Fruit fly (Drosophila melanogaster): Measurements from ENCODE around the gene CG12375.
A peak's percentile ranks its signal among the peaks of the same experiment; 100 is the strongest.

The CG12375 gene

DNA sequence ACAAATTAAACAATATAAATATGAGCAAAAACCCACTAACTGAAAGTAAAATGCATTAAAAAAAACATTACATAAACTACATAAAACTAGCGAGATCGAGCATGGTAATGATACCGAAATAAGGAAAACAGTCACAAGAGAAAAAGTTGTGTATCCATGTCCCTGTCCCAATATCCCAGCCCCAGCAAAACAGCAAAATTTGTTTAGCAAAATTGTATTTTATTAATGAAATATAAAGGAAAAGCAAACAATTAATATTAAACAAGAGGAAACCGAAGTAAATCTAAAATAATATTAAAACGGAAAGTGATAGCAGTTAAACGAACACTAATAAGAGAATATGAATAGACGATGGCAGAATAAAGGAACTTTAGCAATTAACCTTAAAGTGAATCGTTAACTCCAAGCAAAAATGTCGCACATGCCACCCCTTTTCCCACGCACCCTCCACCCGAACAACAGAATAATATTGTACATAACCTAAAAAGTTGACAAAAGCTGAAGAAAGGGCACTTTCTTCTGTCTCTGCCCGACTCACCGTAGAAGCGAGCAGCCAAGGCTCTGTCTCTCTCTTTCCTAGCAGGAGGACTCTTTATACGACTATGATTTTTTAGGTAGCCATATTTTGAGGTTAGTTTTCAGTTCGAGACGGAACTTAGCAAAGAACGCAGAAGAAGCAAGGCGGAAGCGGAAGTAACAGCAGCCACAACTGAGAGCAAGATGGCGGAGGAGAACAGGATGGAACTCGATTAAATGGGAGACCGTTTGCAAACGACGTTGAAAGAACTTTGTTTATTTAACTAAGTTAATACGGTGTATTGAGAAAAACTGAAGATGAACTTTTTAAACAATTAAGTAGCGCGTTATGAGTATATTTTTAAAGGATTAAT is 15.9 kb downstream of the CG12375 start:
- TF ChIP-seq Myc (optimal IDR thresholded peaks at IDR 0.05): no peak
- no peak for TF ChIP-seq HLH106 (tag; optimal IDR thresholded peaks at IDR 0.05)
- no peak for TF ChIP-seq GATAd (GFP tag; optimal IDR thresholded peaks at IDR 0.05)
- no peak for TF ChIP-seq Hr83 (GFP tag; optimal IDR thresholded peaks at IDR 0.05; ENCODE audit: poor library complexity, severe bottlenecking)
- TF ChIP-seq Abd-B (GFP tag; optimal IDR thresholded peaks at IDR 0.05): no peak
- no peak for TF ChIP-seq Hr78 (GFP tag; optimal IDR thresholded peaks at IDR 0.05)
- no peak for TF ChIP-seq Vsx2 (GFP tag; optimal IDR thresholded peaks at IDR 0.05; ENCODE audit: partially characterized antibody)
- TF ChIP-seq usp (GFP tag; optimal IDR thresholded peaks at IDR 0.05): no peak
- no peak for TF ChIP-seq Dfd (GFP tag; optimal IDR thresholded peaks at IDR 0.05)
- TF ChIP-seq sage (GFP tag; optimal IDR thresholded peaks at IDR 0.05): no peak
- TF ChIP-seq jim (GFP tag; optimal IDR thresholded peaks at IDR 0.05): no peak
- no peak for TF ChIP-seq tai (GFP tag; optimal IDR thresholded peaks at IDR 0.05)
- TF ChIP-seq Hnf4 (GFP tag; optimal IDR thresholded peaks at IDR 0.05): no peak
- TF ChIP-seq Jra (GFP tag; optimal IDR thresholded peaks at IDR 0.05): no peak
- no peak for TF ChIP-seq dl (GFP tag; optimal IDR thresholded peaks at IDR 0.05; ENCODE audit: insufficient read depth in 1 of 2, partially characterized antibody in 2 of 2)
- TF ChIP-seq Rel (GFP tag; optimal IDR thresholded peaks at IDR 0.05): no peak
- TF ChIP-seq Rel (tag; optimal IDR thresholded peaks at IDR 0.05): no peak

DNA sequence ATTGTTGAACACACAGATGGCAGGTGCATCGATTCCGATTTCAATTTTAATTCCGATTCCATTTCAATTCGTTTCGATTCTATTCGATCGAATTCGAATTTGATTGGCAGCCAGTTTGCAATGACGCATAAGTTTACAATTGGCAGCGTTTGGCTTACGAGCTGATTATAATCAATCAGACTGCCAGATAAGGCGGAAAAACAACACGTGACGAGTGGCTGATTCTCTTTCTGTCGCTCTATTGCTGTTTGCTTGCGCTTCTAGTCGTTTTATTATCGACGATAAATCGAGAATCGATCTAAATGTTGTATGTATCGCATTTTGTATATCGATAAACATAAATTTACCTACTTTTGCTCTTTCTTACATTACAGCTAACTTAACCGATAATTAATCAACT is 22.0 kb downstream of the CG12375 start:
- TF ChIP-seq rgr (GFP tag; optimal IDR thresholded peaks at IDR 0.05): no peak
- TF ChIP-seq dmrt93B (GFP tag; optimal IDR thresholded peaks at IDR 0.05): no peak
- TF ChIP-seq Hnf4 (GFP tag; optimal IDR thresholded peaks at IDR 0.05): no peak
- TF ChIP-seq sv (GFP tag; optimal IDR thresholded peaks at IDR 0.05): no peak
- no peak for TF ChIP-seq foxo (GFP tag; optimal IDR thresholded peaks at IDR 0.05)
- TF ChIP-seq Abd-B (GFP tag; optimal IDR thresholded peaks at IDR 0.05): no peak
- TF ChIP-seq Rel (GFP tag; optimal IDR thresholded peaks at IDR 0.05): no peak
- TF ChIP-seq Rel (tag; optimal IDR thresholded peaks at IDR 0.05): no peak
- TF ChIP-seq CrebA (GFP tag; optimal IDR thresholded peaks at IDR 0.05; ENCODE audit: borderline replicate concordance): no peak
- TF ChIP-seq N (GFP tag; optimal IDR thresholded peaks at IDR 0.05): no peak
- no peak for TF ChIP-seq dl (GFP tag; optimal IDR thresholded peaks at IDR 0.05; ENCODE audit: insufficient read depth in 1 of 2, partially characterized antibody in 2 of 2)
- no peak for TF ChIP-seq usp (GFP tag; optimal IDR thresholded peaks at IDR 0.05)
- TF ChIP-seq Myc (optimal IDR thresholded peaks at IDR 0.05): no peak
- no peak for TF ChIP-seq GATAd (GFP tag; optimal IDR thresholded peaks at IDR 0.05)
- no peak for TF ChIP-seq woc (GFP tag; optimal IDR thresholded peaks at IDR 0.05)
- no peak for TF ChIP-seq Dif (GFP tag; optimal IDR thresholded peaks at IDR 0.05; ENCODE audit: partially characterized antibody)
- no peak for TF ChIP-seq Sp1 (GFP tag; optimal IDR thresholded peaks at IDR 0.05)

- TF ChIP-seq dl (GFP tag; optimal IDR thresholded peaks at IDR 0.05; ENCODE audit: insufficient read depth in 1 of 2, partially characterized antibody in 2 of 2) (peak in 1 of 2 experiments; percentile 47), Mio (GFP tag; optimal IDR thresholded peaks at IDR 0.05) (no peak), Vsx2 (GFP tag; optimal IDR thresholded peaks at IDR 0.05; ENCODE audit: partially characterized antibody) (peak; percentile 97), Dif (GFP tag; optimal IDR thresholded peaks at IDR 0.05; ENCODE audit: partially characterized antibody) (peak; percentile 65), Hr78 (GFP tag; optimal IDR thresholded peaks at IDR 0.05) (no peak)
Observed at dm6 chr2L:8104094-8104493, 22.6 kb downstream of the CG12375 start.

DNA sequence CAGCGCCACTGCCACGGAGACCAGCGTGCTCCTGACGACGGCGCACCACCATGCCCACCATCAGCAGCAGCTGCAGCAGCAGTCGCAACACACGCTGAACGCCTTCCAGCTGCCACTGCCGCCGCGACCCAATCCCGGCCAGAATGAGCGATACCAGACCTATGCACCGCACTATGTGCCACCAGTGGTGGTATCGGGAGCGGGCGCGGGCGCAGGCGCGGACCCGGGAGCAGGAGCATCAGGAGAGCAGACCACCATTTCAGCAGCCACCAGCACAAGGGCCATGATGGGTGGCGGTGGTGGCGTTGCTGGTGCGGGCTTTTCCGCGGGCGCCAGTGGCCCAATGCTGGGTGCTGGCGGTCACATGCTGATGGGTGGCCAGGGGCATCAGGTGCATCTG is 23.6 kb downstream of the CG12375 start:
- TF ChIP-seq dl (GFP tag; optimal IDR thresholded peaks at IDR 0.05; ENCODE audit: insufficient read depth in 1 of 2, partially characterized antibody in 2 of 2): no peak
- TF ChIP-seq pan (optimal IDR thresholded peaks at IDR 0.05): peak; percentile 83

DNA sequence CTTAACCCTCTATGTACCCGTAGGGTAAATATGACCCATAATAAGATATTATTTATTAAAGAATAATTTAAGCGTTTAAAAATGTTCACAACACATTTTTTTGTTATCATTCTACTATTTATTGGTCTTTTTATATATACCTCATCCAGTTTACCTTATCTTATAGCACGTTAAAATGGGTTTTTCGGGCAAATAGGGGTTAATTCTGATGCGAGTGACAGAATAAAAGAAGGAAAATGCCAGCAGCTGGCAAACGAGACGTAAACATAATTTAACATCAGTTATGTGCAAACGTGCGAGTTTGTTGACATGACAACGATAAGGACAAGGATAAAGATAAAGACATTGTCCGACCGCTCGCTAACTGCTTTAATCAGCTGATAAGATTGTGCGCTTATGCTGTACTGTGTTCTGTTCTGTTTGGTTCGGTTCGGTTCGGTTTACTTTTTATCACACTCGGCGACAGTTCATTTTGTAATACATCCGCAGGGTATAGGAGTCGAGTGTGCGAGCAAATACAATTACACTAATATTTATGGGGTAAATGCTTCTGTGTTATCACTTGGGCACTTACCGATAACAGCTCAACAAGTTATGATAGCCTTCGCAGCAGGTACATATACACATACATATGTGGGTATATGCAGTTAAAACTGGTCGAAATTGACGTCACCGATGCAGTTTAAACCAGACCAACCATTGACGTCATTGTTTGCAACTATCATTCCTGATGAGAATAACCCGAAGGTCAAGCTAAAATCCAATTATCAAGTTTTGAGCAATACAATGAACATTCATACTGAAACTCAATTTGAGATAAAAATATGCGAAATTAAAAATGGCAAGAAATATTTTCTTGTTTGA is 26.0 kb downstream of the CG12375 start:
- TF ChIP-seq Dif (GFP tag; optimal IDR thresholded peaks at IDR 0.05; ENCODE audit: partially characterized antibody) (no peak), CG32264 (GFP tag; optimal IDR thresholded peaks at IDR 0.05) (no peak), usp (GFP tag; optimal IDR thresholded peaks at IDR 0.05) (no peak), Sp1 (GFP tag; optimal IDR thresholded peaks at IDR 0.05) (peak; percentile 35), OdsH (GFP tag; optimal IDR thresholded peaks at IDR 0.05) (peak; percentile 19), Vsx2 (GFP tag; optimal IDR thresholded peaks at IDR 0.05; ENCODE audit: partially characterized antibody) (no peak), CG9705 (GFP tag; optimal IDR thresholded peaks at IDR 0.05) (no peak), dsf (GFP tag; optimal IDR thresholded peaks at IDR 0.05; ENCODE audit: borderline replicate concordance) (no peak), dmrt93B (GFP tag; optimal IDR thresholded peaks at IDR 0.05) (peak; percentile 14), CrebA (GFP tag; optimal IDR thresholded peaks at IDR 0.05; ENCODE audit: borderline replicate concordance) (no peak), brk (GFP tag; optimal IDR thresholded peaks at IDR 0.05) (peak; percentile 28), h (GFP tag; optimal IDR thresholded peaks at IDR 0.05) (peak; percentile 69), lola (GFP tag; optimal IDR thresholded peaks at IDR 0.05) (no peak), ey (GFP tag; optimal IDR thresholded peaks at IDR 0.05) (no peak), sage (GFP tag; optimal IDR thresholded peaks at IDR 0.05) (peak; percentile 27), tai (GFP tag; optimal IDR thresholded peaks at IDR 0.05) (no peak), HLH106 (tag; optimal IDR thresholded peaks at IDR 0.05) (peak; percentile 56), Jra (GFP tag; optimal IDR thresholded peaks at IDR 0.05) (peak; percentile 33), woc (GFP tag; optimal IDR thresholded peaks at IDR 0.05) (no peak), sv (GFP tag; optimal IDR thresholded peaks at IDR 0.05) (no peak), Myc (optimal IDR thresholded peaks at IDR 0.05) (no peak), GATAd (GFP tag; optimal IDR thresholded peaks at IDR 0.05) (no peak), pan (optimal IDR thresholded peaks at IDR 0.05) (no peak)

Measured in whole organism, wandering third instar larva.